Worm (Caenorhabditis elegans): ENCODE results near the gene rbg-3.

DNA sequence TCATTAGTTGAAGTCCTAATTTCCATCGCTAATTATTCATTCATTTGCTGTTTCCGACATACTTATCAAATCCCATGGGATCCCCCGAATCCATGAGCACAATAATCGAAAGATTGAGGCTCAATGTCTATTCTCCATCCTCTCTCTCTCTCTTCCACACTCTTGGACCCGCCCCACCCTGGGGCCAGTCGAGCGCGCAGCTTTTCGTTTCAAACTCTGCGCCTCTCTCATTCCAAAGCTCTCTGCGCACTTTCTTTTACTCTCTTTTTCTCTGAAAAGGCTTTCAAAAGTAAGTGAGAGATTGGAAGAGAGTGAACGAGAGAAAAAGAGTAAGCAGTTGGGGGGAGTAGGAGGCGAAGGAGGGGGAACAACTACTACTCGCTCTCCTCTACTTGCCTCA is 32.5 kb upstream of the rbg-3 start, which contains the start of gene acy-1:
- TF ChIP-seq W03F9.2 (tag; optimal IDR thresholded peaks at IDR 0.05): no peak
- peak; percentile 70 for TF ChIP-seq him-1 (tag; optimal IDR thresholded peaks at IDR 0.05)
- no peak for TF ChIP-seq dao-5 (tag; optimal IDR thresholded peaks at IDR 0.05)
